Fruit fly (Drosophila melanogaster) whole organism, embryonic: ENCODE results near the gene dally.

Experiments
- Atf-2 ChIP-seq: fragments of 200-800 bp; sonication (Bioruptor generic); optimal IDR thresholded peaks from 2 replicates; lab custom pipeline; 2016; ENCODE audit warnings: missing biosample characterization, missing genetic modification characterization
- B-H2 ChIP-seq: fragments of 200-800 bp; sonication (Bioruptor generic); optimal IDR thresholded peaks from 2 replicates; lab custom pipeline; 2018; ENCODE audit warnings: missing biosample characterization, mild to moderate bottlenecking, missing genetic modification characterization
- Bgb ChIP-seq: fragments of 200-800 bp; sonication (Bioruptor generic); IDR thresholded peaks from 2 replicates; pipeline ENCODE4 v1.3.6; 2022; ENCODE audit warnings: missing biosample characterization, missing genetic modification characterization; ENCODE audit not compliant: partially characterized antibody
- CG11085 ChIP-seq: fragments of 200-800 bp; sonication (Bioruptor generic); IDR thresholded peaks from 2 replicates; pipeline ENCODE4 v1.3.6; 2022; ENCODE audit warnings: missing biosample characterization, missing genetic modification characterization
- CG11456 ChIP-seq: fragments of 200-800 bp; sonication (Bioruptor generic); IDR thresholded peaks from 3 replicates; pipeline ENCODE4 v1.3.6; 2022; ENCODE audit warnings: missing biosample characterization, missing genetic modification characterization
- CG12071 ChIP-seq: fragments of 200-800 bp; sonication (Bioruptor generic); optimal IDR thresholded peaks from 3 replicates; lab custom pipeline; 2018; ENCODE audit warnings: missing biosample characterization, mild to moderate bottlenecking, missing genetic modification characterization
- CG12219 ChIP-seq: fragments of 200-800 bp; sonication (Bioruptor generic); optimal IDR thresholded peaks from 3 replicates; lab custom pipeline; 2018; ENCODE audit warnings: missing biosample characterization, mild to moderate bottlenecking, missing genetic modification characterization
- CG12744 ChIP-seq: fragments of 200-800 bp; sonication (Bioruptor generic); optimal IDR thresholded peaks from 2 replicates; lab custom pipeline; 2016; ENCODE audit warnings: missing biosample characterization, missing genetic modification characterization
- CG14441 ChIP-seq: fragments of 200-800 bp; sonication (Bioruptor generic); IDR thresholded peaks from 2 replicates; pipeline ENCODE4 v1.3.6; 2022; ENCODE audit warnings: missing biosample characterization, missing genetic modification characterization
- CG1602 ChIP-seq: fragments of 200-800 bp; sonication (Bioruptor generic); optimal IDR thresholded peaks from 3 replicates; lab custom pipeline; 2016; ENCODE audit warnings: missing biosample characterization, missing genetic modification characterization
- CG1603 ChIP-seq: fragments of 200-800 bp; sonication (Bioruptor generic); optimal IDR thresholded peaks from 2 replicates; lab custom pipeline; 2019; ENCODE audit warnings: missing biosample characterization, mild to moderate bottlenecking, missing genetic modification characterization, moderate library complexity
- CG16813 ChIP-seq: fragments of 200-800 bp; sonication (Bioruptor generic); IDR thresholded peaks from 3 replicates; pipeline ENCODE4 v1.3.6; 2022; ENCODE audit warnings: missing biosample characterization, missing genetic modification characterization; ENCODE audit not compliant: partially characterized antibody
- CG17186 ChIP-seq: fragments of 200-800 bp; sonication (Bioruptor generic); optimal IDR thresholded peaks from 3 replicates; lab custom pipeline; 2017; ENCODE audit warnings: missing biosample characterization, missing genetic modification reagents, missing genetic modification characterization
- CG2889 ChIP-seq: fragments of 200-800 bp; sonication (Bioruptor generic); IDR thresholded peaks from 3 replicates; pipeline ENCODE4 v1.3.6; 2022; ENCODE audit warnings: missing biosample characterization, missing genetic modification characterization
- CG7372 ChIP-seq: fragments of 200-800 bp; sonication (Bioruptor generic); IDR thresholded peaks from 2 replicates; pipeline ENCODE4 v1.3.6; 2022; ENCODE audit warnings: missing biosample characterization, missing genetic modification characterization
- CG8281 ChIP-seq: fragments of 200-800 bp; sonication (Bioruptor generic); optimal IDR thresholded peaks from 2 replicates; lab custom pipeline; 2018; ENCODE audit warnings: missing biosample characterization, mild to moderate bottlenecking, missing genetic modification characterization, moderate library complexity
- Dip2 ChIP-seq: fragments of 200-800 bp; sonication (Bioruptor generic); IDR thresholded peaks from 2 replicates; pipeline ENCODE4 v1.3.6; 2022; ENCODE audit warnings: missing biosample characterization, missing genetic modification characterization
- Doc2 ChIP-seq: fragments of 200-800 bp; sonication (Bioruptor generic); IDR thresholded peaks from 2 replicates; pipeline ENCODE4 v1.3.6; 2022; ENCODE audit warnings: missing biosample characterization, missing genetic modification characterization
- Hr3 ChIP-seq: fragments of 200-800 bp; sonication (Bioruptor generic); optimal IDR thresholded peaks from 3 replicates; lab custom pipeline; 2016; ENCODE audit warnings: missing biosample characterization, missing genetic modification characterization
- Hsf ChIP-seq: fragments of 200-800 bp; sonication (Bioruptor generic); optimal IDR thresholded peaks from 3 replicates; lab custom pipeline; 2016; ENCODE audit warnings: missing biosample characterization, missing genetic modification characterization
- Med ChIP-seq: fragments of 200-800 bp; sonication (Bioruptor generic); peaks from one replicate; lab custom pipeline; 2016; ENCODE audit warnings: missing biosample characterization, missing genetic modification characterization, mild to moderate bottlenecking, inconsistent platforms, moderate library complexity
- Oaz ChIP-seq: fragments of 200-800 bp; sonication (Bioruptor generic); IDR thresholded peaks from 2 replicates; pipeline ENCODE4 v1.3.6; 2022; ENCODE audit warnings: missing biosample characterization, missing genetic modification characterization
- Poxn ChIP-seq: fragments of 200-800 bp; sonication (Bioruptor generic); IDR thresholded peaks from 2 replicates; pipeline ENCODE4 v1.3.6; 2022; ENCODE audit warnings: missing biosample characterization, missing genetic modification characterization
- TFAM ChIP-seq: fragments of 200-800 bp; sonication (Bioruptor generic); optimal IDR thresholded peaks from 2 replicates; lab custom pipeline; 2017; ENCODE audit warnings: missing biosample characterization, missing genetic modification characterization, inconsistent platforms
- ato ChIP-seq: fragments of 200-800 bp; sonication (Bioruptor generic); IDR thresholded peaks from 2 replicates; pipeline ENCODE4 v1.3.6; 2022; ENCODE audit warnings: missing biosample characterization, missing genetic modification characterization; ENCODE audit not compliant: partially characterized antibody
- bsh ChIP-seq, 2 experiments: fragments of 200-800 bp; sonication (Bioruptor generic); optimal IDR thresholded peaks; 2 replicates each; lab custom pipeline; 2017 to 2018; ENCODE audit warnings: mild to moderate bottlenecking in 2 of 2, missing biosample characterization in 2 of 2, missing genetic modification characterization in 2 of 2, moderate library complexity in 1 of 2
- cg ChIP-seq: fragments of 200-800 bp; sonication (Bioruptor generic); optimal IDR thresholded peaks from 3 replicates; lab custom pipeline; 2019; ENCODE audit warnings: missing biosample characterization, mild to moderate bottlenecking, missing genetic modification characterization, moderate library complexity
- corto ChIP-seq: fragments of 200-800 bp; sonication (Bioruptor generic); optimal IDR thresholded peaks from 2 replicates; lab custom pipeline; 2016; ENCODE audit warnings: missing biosample characterization, mild to moderate bottlenecking, missing genetic modification characterization, moderate library complexity
- ems ChIP-seq: fragments of 200-800 bp; sonication (Bioruptor generic); optimal IDR thresholded peaks from 3 replicates; lab custom pipeline; 2016; ENCODE audit warnings: missing biosample characterization, missing genetic modification characterization
- fru ChIP-seq: fragments of >200 bp; optimal IDR thresholded peaks from 2 replicates; lab custom pipeline; 2017
- gsb-n ChIP-seq: fragments of 200-800 bp; sonication (Bioruptor generic); optimal IDR thresholded peaks from 3 replicates; lab custom pipeline; 2018; ENCODE audit warnings: missing biosample characterization, mild to moderate bottlenecking, missing genetic modification characterization
- ham ChIP-seq: fragments of 200-800 bp; sonication (Bioruptor generic); IDR thresholded peaks from 2 replicates; pipeline ENCODE4 v1.3.6; 2022; ENCODE audit warnings: missing biosample characterization, missing genetic modification characterization
- jumu ChIP-seq: fragments of 200-800 bp; sonication (Bioruptor generic); optimal IDR thresholded peaks from 3 replicates; lab custom pipeline; 2016; ENCODE audit warnings: missing biosample characterization, missing genetic modification characterization
- knrl ChIP-seq: fragments of 200-800 bp; sonication (Bioruptor generic); IDR thresholded peaks from 3 replicates; pipeline ENCODE4 v1.3.6; 2022; ENCODE audit warnings: missing biosample characterization, missing genetic modification characterization; ENCODE audit not compliant: partially characterized antibody
- prd ChIP-seq, 3 experiments: fragments of >200 bp in 2 of 3; fragments of 200-800 bp in 1 of 3; sonication (Bioruptor generic) in 1 of 3; optimal IDR thresholded peaks in 2 of 3; IDR thresholded peaks in 1 of 3; 2 replicates in 2 of 3; 3 replicates in 1 of 3; pipeline versions ENCODE4 v1.3.6 to Lab custom; 2017 to 2022; ENCODE audit warnings: missing biosample characterization in 1 of 3, missing genetic modification characterization in 1 of 3
- rib ChIP-seq: fragments of 200-800 bp; sonication (Bioruptor generic); IDR thresholded peaks from 2 replicates; pipeline ENCODE4 v1.3.6; 2022; ENCODE audit warnings: missing biosample characterization, missing genetic modification characterization
- sens-2 ChIP-seq: fragments of 200-800 bp; sonication (Bioruptor generic); IDR thresholded peaks from 2 replicates; pipeline ENCODE4 v1.3.6; 2022; ENCODE audit warnings: missing biosample characterization, missing genetic modification characterization
- so ChIP-seq: fragments of 200-800 bp; sonication (Bioruptor generic); IDR thresholded peaks from 3 replicates; pipeline ENCODE4 v1.3.6; 2022; ENCODE audit warnings: missing biosample characterization, missing genetic modification characterization
- sqz ChIP-seq: fragments of 200-800 bp; sonication (Bioruptor generic); optimal IDR thresholded peaks from 3 replicates; lab custom pipeline; 2018; ENCODE audit warnings: missing biosample characterization, mild to moderate bottlenecking, missing genetic modification characterization
- stc ChIP-seq: fragments of 200-800 bp; sonication (Bioruptor generic); IDR thresholded peaks from 2 replicates; pipeline ENCODE4 v1.3.6; 2022; ENCODE audit warnings: missing biosample characterization, missing genetic modification characterization
- vvl ChIP-seq: fragments of 200-800 bp; sonication (Bioruptor generic); IDR thresholded peaks from 2 replicates; pipeline ENCODE4 v1.3.6; 2022; ENCODE audit warnings: missing biosample characterization, missing genetic modification characterization
- zf30C ChIP-seq: fragments of 200-800 bp; sonication (Bioruptor generic); optimal IDR thresholded peaks from 3 replicates; lab custom pipeline; 2018; ENCODE audit warnings: missing biosample characterization, mild to moderate bottlenecking, missing genetic modification characterization
- zfh1 ChIP-seq: fragments of 200-800 bp; sonication (Bioruptor generic); IDR thresholded peaks from 3 replicates; pipeline ENCODE4 v1.3.6; 2022; ENCODE audit warnings: missing biosample characterization, missing genetic modification characterization

dally gene

DNA sequence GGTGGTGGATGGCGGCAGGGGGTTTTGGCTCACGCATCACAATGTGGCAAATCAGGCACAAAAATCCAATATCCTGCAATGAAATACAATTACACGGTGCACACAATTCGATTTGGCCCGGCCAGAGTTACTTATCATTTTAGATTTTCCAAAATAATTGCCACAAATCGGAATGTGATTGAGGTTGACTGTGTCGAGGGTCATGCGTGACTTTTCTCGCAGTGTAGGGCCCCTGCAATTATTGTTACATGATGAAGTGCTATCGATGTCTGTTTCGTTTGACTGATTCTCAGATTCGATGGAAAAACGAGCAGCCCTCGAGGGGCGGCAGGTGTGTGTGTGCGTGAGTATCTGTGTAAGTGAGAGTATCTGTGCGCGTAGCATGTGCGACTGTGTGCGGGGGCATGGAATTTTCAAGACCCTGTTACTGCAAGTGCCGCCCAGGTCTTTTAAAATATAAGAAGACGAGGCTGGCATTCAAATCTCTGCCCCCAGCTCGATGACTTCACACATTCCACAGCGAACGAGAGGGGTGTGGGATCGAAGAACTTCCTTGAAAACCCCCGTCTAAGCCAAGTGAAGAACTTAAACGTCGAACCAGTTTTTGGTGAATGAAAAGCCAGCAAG, 2.8 kb upstream of the dally start (continued):
- no peak for TF ChIP-seq corto (GFP tag; lab: Kevin White, UChicago)
- no peak for TF ChIP-seq TFAM
- TF ChIP-seq bsh (GFP tag; optimal IDR thresholded peaks at IDR 0.05; lab: Kevin White, UChicago): no peak
- TF ChIP-seq sens-2 (GFP tag; lab: Robert Waterston, UW): no peak
- TF ChIP-seq so (GFP tag; lab: Robert Waterston, UW): no peak
- TF ChIP-seq jumu (GFP tag; lab: Kevin White, UChicago): no peak
- TF ChIP-seq rib (GFP tag; lab: Robert Waterston, UW): no peak
- 0 out of 2 replicates have a peak, but pooled peaks have one; percentile 6 for TF ChIP-seq vvl (GFP tag; lab: Robert Waterston, UW)
- peak; percentile 66 for TF ChIP-seq Med (GFP tag; lab: Kevin White, UChicago)
- no peak for TF ChIP-seq CG2889 (GFP tag; lab: Robert Waterston, UW)
- TF ChIP-seq CG12744 (GFP tag; lab: Kevin White, UChicago): no peak
- no peak for TF ChIP-seq Doc2 (GFP tag; lab: Robert Waterston, UW)
- no peak for TF ChIP-seq Dip2 (GFP tag; lab: Robert Waterston, UW)
- TF ChIP-seq ems (GFP tag; lab: Kevin White, UChicago): no peak
- no peak for TF ChIP-seq ato (GFP tag; lab: Robert Waterston, UW)
- TF ChIP-seq CG16813 (GFP tag; lab: Robert Waterston, UW): 0 out of 3 replicates have a peak, but pooled peaks have one; percentile 2
- no peak for TF ChIP-seq CG1602 (GFP tag; lab: Kevin White, UChicago)
- TF ChIP-seq CG12219 (GFP tag; lab: Kevin White, UChicago): no peak
- no peak for TF ChIP-seq CG17186
- no peak for TF ChIP-seq Hr3
- no peak for TF ChIP-seq stc (GFP tag; lab: Robert Waterston, UW)
- no peak for TF ChIP-seq CG11085
- no peak for TF ChIP-seq CG7372 (GFP tag; lab: Robert Waterston, UW)
- no peak for TF ChIP-seq Poxn (GFP tag; lab: Robert Waterston, UW)
- TF ChIP-seq B-H2: no peak
- TF ChIP-seq sqz (GFP tag; lab: Kevin White, UChicago): no peak
- TF ChIP-seq Bgb: no peak
- TF ChIP-seq ham (GFP tag; lab: Robert Waterston, UW): no peak
- TF ChIP-seq CG12071: no peak
- no peak for TF ChIP-seq knrl
- no peak for TF ChIP-seq Hsf (GFP tag; lab: Kevin White, UChicago)
- peak; percentile 74 for TF ChIP-seq zf30C (GFP tag; lab: Kevin White, UChicago)
- TF ChIP-seq CG8281 (tag; lab: Kevin White, UChicago): no peak
- peak; percentile 33 for TF ChIP-seq gsb-n (tag; lab: Kevin White, UChicago)
- peak; percentile 10 for TF ChIP-seq CG1603 (tag; lab: Kevin White, UChicago)
- no peak for TF ChIP-seq fru
- peak; percentile 39 for TF ChIP-seq cg
- TF ChIP-seq Atf-2 (GFP tag; lab: Kevin White, UChicago): no peak
- TF ChIP-seq Oaz: no peak
- TF ChIP-seq zfh1 (GFP tag; lab: Robert Waterston, UW): peak; percentile 19; the same call in 1 of the 3 replicates
- no peak for TF ChIP-seq CG11456 (GFP tag; lab: Robert Waterston, UW)
- TF ChIP-seq CG14441 (GFP tag; lab: Robert Waterston, UW): no peak
- TF ChIP-seq prd (optimal IDR thresholded peaks at IDR 0.05; lab: Kevin White, UChicago): no peak
- no peak for TF ChIP-seq prd (GFP tag; IDR thresholded peaks at IDR 0.05; lab: Robert Waterston, UW)
